Worm (Caenorhabditis elegans) whole organism, midembryonic: ENCODE measurements around the gene sre-53.

Experiments
- T22C8.4 ChIP-seq: fragments of 200-800 bp; sonication (Bioruptor generic); IDR thresholded peaks from 2 replicates; pipeline ENCODE4 v1.3.6; 2022; ENCODE audit warnings: missing genetic modification characterization, missing compliant biosample characterization
- cog-1 ChIP-seq: sonication (generic microtip); optimal IDR thresholded peaks from 2 replicates; lab custom pipeline; 2016; ENCODE audit warnings: missing genetic modification characterization, missing compliant biosample characterization
- flt-1 ChIP-seq: fragments of 200-800 bp; sonication (Bioruptor generic); IDR thresholded peaks from 2 replicates; pipeline ENCODE4 v1.3.6; 2022; ENCODE audit warnings: missing genetic modification characterization, missing compliant biosample characterization
- klf-2 ChIP-seq: fragments of 200-800 bp; sonication (Bioruptor generic); conservative IDR thresholded peaks from 2 replicates; pipeline ENCODE4 v1.3.6; 2022; ENCODE audit warnings: missing genetic modification reagents, missing genetic modification characterization, missing compliant biosample characterization
- med-1 ChIP-seq: sonication (generic microtip); optimal IDR thresholded peaks from 2 replicates; lab custom pipeline; 2017; ENCODE audit warnings: missing genetic modification characterization, mild to moderate bottlenecking, missing compliant biosample characterization, antibody characterized with exemption, missing genetic modification reagents; ENCODE audit not compliant: insufficient read depth
- ref-1 ChIP-seq: fragments of 200-800 bp; sonication (Bioruptor generic); conservative IDR thresholded peaks from 2 replicates; pipeline ENCODE4 v1.3.6; 2022; ENCODE audit warnings: missing genetic modification reagents, missing genetic modification characterization, missing compliant biosample characterization
- tab-1 ChIP-seq: fragments of 200-800 bp; sonication (Bioruptor generic); IDR thresholded peaks from 2 replicates; pipeline ENCODE4 v1.3.6; 2022; ENCODE audit warnings: missing genetic modification characterization, missing compliant biosample characterization
- ztf-23 ChIP-seq: fragments of 200-800 bp; sonication (Bioruptor generic); IDR thresholded peaks from 2 replicates; pipeline ENCODE4 v1.3.6; 2022; ENCODE audit warnings: missing genetic modification reagents, missing genetic modification characterization, missing compliant biosample characterization
- ztf-29 ChIP-seq: fragments of 200-800 bp; sonication (Bioruptor generic); IDR thresholded peaks from 2 replicates; pipeline ENCODE4 v1.3.6; 2022; ENCODE audit warnings: missing genetic modification reagents, missing genetic modification characterization, missing compliant biosample characterization

The sre-53 gene

ce11 chrII:12323305-12323704 lies at the start of gene sre-53:
Gene sre-53, minus strand, starts transcription at chrII:12323405.
- TF ChIP-seq ztf-29 (GFP tag; lab: Robert Waterston, UW) (no peak), med-1 (GFP tag; lab: Kevin White, UChicago) (no peak), ztf-23 (GFP tag; lab: Robert Waterston, UW) (no peak), klf-2 (GFP tag; lab: Robert Waterston, UW) (no peak), ref-1 (GFP tag; lab: Robert Waterston, UW) (no peak), cog-1 (tag; lab: Kevin White, UChicago) (no peak), T22C8.4 (GFP tag; lab: Robert Waterston, UW) (no peak), flt-1 (GFP tag; lab: Robert Waterston, UW) (no peak), tab-1 (GFP tag; lab: Robert Waterston, UW) (no peak)

- TF ChIP-seq flt-1 (GFP tag; lab: Robert Waterston, UW) (no peak), ref-1 (GFP tag; lab: Robert Waterston, UW) (no peak), med-1 (GFP tag; lab: Kevin White, UChicago) (no peak), cog-1 (tag; lab: Kevin White, UChicago) (no peak)
Measured at ce11 chrII:12369202-12369601, 46.0 kb upstream of the sre-53 start.

- no peak for TF ChIP-seq klf-2 (GFP tag; lab: Robert Waterston, UW)
- TF ChIP-seq ztf-29 (GFP tag; lab: Robert Waterston, UW) = 0 out of 2 replicates have a peak, but pooled peaks have one; percentile 49
- no peak for TF ChIP-seq med-1 (GFP tag; lab: Kevin White, UChicago)
- no peak for TF ChIP-seq ztf-23 (GFP tag; lab: Robert Waterston, UW)
- peak; percentile 73 for TF ChIP-seq flt-1 (GFP tag; lab: Robert Waterston, UW)
- no peak for TF ChIP-seq tab-1 (GFP tag; lab: Robert Waterston, UW)
- no peak for TF ChIP-seq T22C8.4 (GFP tag; lab: Robert Waterston, UW)
- 0 out of 2 replicates have a peak, but pooled peaks have one; percentile 29 for TF ChIP-seq ref-1 (GFP tag; lab: Robert Waterston, UW)
- no peak for TF ChIP-seq cog-1 (tag; lab: Kevin White, UChicago)
Measured at ce11 chrII:12362262-12362661, 39.1 kb upstream of the sre-53 start.

ce11 chrII:12353816-12354215 lies 30.6 kb upstream of the sre-53 start:
- TF ChIP-seq tab-1 (GFP tag; lab: Robert Waterston, UW) (no peak), ztf-23 (GFP tag; lab: Robert Waterston, UW) (no peak), med-1 (GFP tag; lab: Kevin White, UChicago) (no peak), ztf-29 (GFP tag; lab: Robert Waterston, UW) (no peak), T22C8.4 (GFP tag; lab: Robert Waterston, UW) (no peak), ref-1 (GFP tag; lab: Robert Waterston, UW) (no peak)

ce11 chrII:12353104-12353503 lies 29.9 kb upstream of the sre-53 start:
- no peak for TF ChIP-seq ref-1 (GFP tag; lab: Robert Waterston, UW)
- no peak for TF ChIP-seq klf-2 (GFP tag; lab: Robert Waterston, UW)
- no peak for TF ChIP-seq ztf-29 (GFP tag; lab: Robert Waterston, UW)
- TF ChIP-seq tab-1 (GFP tag; lab: Robert Waterston, UW) = no peak
- no peak for TF ChIP-seq cog-1 (tag; lab: Kevin White, UChicago)
- no peak for TF ChIP-seq ztf-23 (GFP tag; lab: Robert Waterston, UW)
- no peak for TF ChIP-seq T22C8.4 (GFP tag; lab: Robert Waterston, UW)
- TF ChIP-seq med-1 (GFP tag; lab: Kevin White, UChicago) = no peak
- no peak for TF ChIP-seq flt-1 (GFP tag; lab: Robert Waterston, UW)

- TF ChIP-seq tab-1 (GFP tag; lab: Robert Waterston, UW) = no peak
- TF ChIP-seq med-1 (GFP tag; lab: Kevin White, UChicago) = no peak
- no peak for TF ChIP-seq flt-1 (GFP tag; lab: Robert Waterston, UW)
- TF ChIP-seq ztf-23 (GFP tag; lab: Robert Waterston, UW) = no peak
- TF ChIP-seq T22C8.4 (GFP tag; lab: Robert Waterston, UW) = no peak
- no peak for TF ChIP-seq ref-1 (GFP tag; lab: Robert Waterston, UW)
- TF ChIP-seq klf-2 (GFP tag; lab: Robert Waterston, UW) = no peak
- TF ChIP-seq ztf-29 (GFP tag; lab: Robert Waterston, UW) = no peak
Measured at ce11 chrII:12352115-12352514, 28.9 kb upstream of the sre-53 start, which contains the start of gene ras-1. Gene ras-1, minus strand, starts transcription at chrII:12352243.

- TF ChIP-seq ztf-23 (GFP tag; lab: Robert Waterston, UW) (no peak), tab-1 (GFP tag; lab: Robert Waterston, UW) (peak; percentile 60; the same call in 1 of the 2 replicates)
Measured at ce11 chrII:12350737-12351275, 27.6 kb upstream of the sre-53 start.

ce11 chrII:12349866-12350265 lies 26.7 kb upstream of the sre-53 start:
- no peak for TF ChIP-seq ztf-29 (GFP tag; lab: Robert Waterston, UW)
- TF ChIP-seq cog-1 (tag; lab: Kevin White, UChicago) = no peak
- no peak for TF ChIP-seq med-1 (GFP tag; lab: Kevin White, UChicago)
- TF ChIP-seq ztf-23 (GFP tag; lab: Robert Waterston, UW) = no peak
- no peak for TF ChIP-seq tab-1 (GFP tag; lab: Robert Waterston, UW)
- TF ChIP-seq T22C8.4 (GFP tag; lab: Robert Waterston, UW) = no peak
- TF ChIP-seq flt-1 (GFP tag; lab: Robert Waterston, UW) = no peak
- no peak for TF ChIP-seq klf-2 (GFP tag; lab: Robert Waterston, UW)
- TF ChIP-seq ref-1 (GFP tag; lab: Robert Waterston, UW) = no peak

ce11 chrII:12348957-12349356 lies 25.8 kb upstream of the sre-53 start:
- no peak for TF ChIP-seq med-1 (GFP tag; lab: Kevin White, UChicago)
- no peak for TF ChIP-seq flt-1 (GFP tag; lab: Robert Waterston, UW)
- TF ChIP-seq tab-1 (GFP tag; lab: Robert Waterston, UW) = no peak
- TF ChIP-seq klf-2 (GFP tag; lab: Robert Waterston, UW) = no peak
- TF ChIP-seq cog-1 (tag; lab: Kevin White, UChicago) = no peak
- TF ChIP-seq ztf-29 (GFP tag; lab: Robert Waterston, UW) = no peak
- TF ChIP-seq T22C8.4 (GFP tag; lab: Robert Waterston, UW) = no peak
- TF ChIP-seq ref-1 (GFP tag; lab: Robert Waterston, UW) = no peak
- TF ChIP-seq ztf-23 (GFP tag; lab: Robert Waterston, UW) = no peak
